Worm (Caenorhabditis elegans) whole organism, young adult: ENCODE data around the gene math-18.

Experiments
- K12H6.12 ChIP-seq: fragments of 200-800 bp; sonication (Bioruptor generic); optimal IDR thresholded peaks from 2 replicates; lab custom pipeline; 2018; ENCODE audit warnings: mild to moderate bottlenecking, missing genetic modification characterization, missing compliant biosample characterization
- ama-1 ChIP-seq, 3 experiments: fragments of 150-350 bp in 1 of 3; sonication (generic microtip) in 2 of 3; optimal IDR thresholded peaks; 2 replicates each; lab custom pipeline; 2014 to 2018; ENCODE audit warnings: missing biosample characterization in 2 of 3, missing genetic modification characterization in 2 of 3, missing genetic modification reagents in 2 of 3
- egrh-3 ChIP-seq: fragments of 200-800 bp; sonication (Bioruptor generic); IDR thresholded peaks from 2 replicates; pipeline ENCODE4 v1.3.6; 2022; ENCODE audit warnings: missing genetic modification reagents, missing genetic modification characterization, missing compliant biosample characterization
- snpc-4 ChIP-seq, 5 experiments: fragments of 150-350 bp in 1 of 5; sonication (generic microtip) in 4 of 5; optimal IDR thresholded peaks; 2 replicates each; lab custom pipeline; 2014 to 2018; ENCODE audit warnings: missing genetic modification characterization in 5 of 5, missing biosample characterization in 3 of 5, antibody characterized with exemption in 2 of 5, mild to moderate bottlenecking in 2 of 5, missing compliant biosample characterization in 2 of 5, missing genotype in 2 of 5, moderate library complexity in 2 of 5, missing genetic modification reagents in 1 of 5
- somi-1 ChIP-seq: fragments of 200-800 bp; sonication (Bioruptor generic); optimal IDR thresholded peaks from 2 replicates; lab custom pipeline; 2018; ENCODE audit warnings: mild to moderate bottlenecking, missing genetic modification characterization, missing compliant biosample characterization

ce11 chrII:2138901-2139300 lies 14.9 kb upstream of the math-18 start:
- TF ChIP-seq ama-1 (optimal IDR thresholded peaks at IDR 0.05; lab: Kevin White, UChicago): no peak
- no peak for TF ChIP-seq ama-1 (GFP tag; optimal IDR thresholded peaks at IDR 0.05; lab: Kevin White, UChicago)
- no peak for TF ChIP-seq snpc-4 (GFP tag; optimal IDR thresholded peaks at IDR 0.05; lab: Kevin White, UChicago)
- no peak for TF ChIP-seq snpc-4 (tag; optimal IDR thresholded peaks at IDR 0.05; lab: Kevin White, UChicago)
- TF ChIP-seq K12H6.12 (tag; lab: Kevin White, UChicago): no peak
- no peak for TF ChIP-seq somi-1
- TF ChIP-seq egrh-3 (GFP tag; lab: Robert Waterston, UW): no peak
